Worm (Caenorhabditis elegans) whole organism, young adult: ENCODE measurements around the gene dct-12.

Source experiments
- C17E4.6 ChIP-seq: fragments of 200-800 bp; sonication (Bioruptor generic); IDR thresholded peaks from 2 replicates; pipeline ENCODE4 v1.3.6; 2022; ENCODE audit warnings: missing genetic modification reagents, missing genetic modification characterization, missing compliant biosample characterization
- D2030.7 ChIP-seq: fragments of 200-800 bp; sonication (Bioruptor generic); IDR thresholded peaks from 2 replicates; pipeline ENCODE4 v1.3.6; 2022; ENCODE audit warnings: missing genetic modification reagents, missing genetic modification characterization, missing compliant biosample characterization
- F33H1.4 ChIP-seq: fragments of 200-800 bp; sonication (Bioruptor generic); IDR thresholded peaks from 2 replicates; pipeline ENCODE4 v1.3.6; 2022; ENCODE audit warnings: missing genetic modification reagents, missing genetic modification characterization, missing compliant biosample characterization
- F49E8.2 ChIP-seq: sonication (generic microtip); optimal IDR thresholded peaks from 3 replicates; lab custom pipeline; 2017; ENCODE audit warnings: missing genetic modification characterization, mild to moderate bottlenecking, missing compliant biosample characterization, antibody characterized with exemption, moderate library complexity; ENCODE audit not compliant: insufficient read depth
- F55B11.4 ChIP-seq: sonication (generic microtip); optimal IDR thresholded peaks from 2 replicates; lab custom pipeline; 2016; ENCODE audit warnings: missing compliant biosample characterization, missing genetic modification characterization, borderline replicate concordance; ENCODE audit not compliant: insufficient read depth
- K11D2.4 ChIP-seq: fragments of 200-800 bp; sonication (Bioruptor generic); IDR thresholded peaks from 2 replicates; pipeline ENCODE4 v1.3.6; 2022; ENCODE audit warnings: missing genetic modification reagents, missing genetic modification characterization, missing compliant biosample characterization
- Y53G8AR.9 ChIP-seq: fragments of 200-800 bp; sonication (Bioruptor generic); conservative IDR thresholded peaks from 2 replicates; pipeline ENCODE4 v1.3.6; 2022; ENCODE audit warnings: missing genetic modification reagents, missing genetic modification characterization, missing compliant biosample characterization
- Y67H2A.10 ChIP-seq: fragments of 200-800 bp; sonication (Bioruptor generic); conservative IDR thresholded peaks from 2 replicates; pipeline ENCODE4 v1.3.6; 2022; ENCODE audit warnings: missing genetic modification reagents, missing genetic modification characterization, missing compliant biosample characterization
- Y95B8A.8 ChIP-seq: fragments of 200-800 bp; sonication (Bioruptor generic); IDR thresholded peaks from 2 replicates; pipeline ENCODE4 v1.3.6; 2022; ENCODE audit warnings: missing genetic modification reagents, missing genetic modification characterization, missing compliant biosample characterization
- ceh-40 ChIP-seq: fragments of 200-800 bp; sonication (Bioruptor generic); IDR thresholded peaks from 2 replicates; pipeline ENCODE4 v1.3.6; 2022; ENCODE audit warnings: missing genetic modification characterization, missing compliant biosample characterization
- ceh-79 ChIP-seq: sonication (generic microtip); optimal IDR thresholded peaks from 2 replicates; lab custom pipeline; 2017; ENCODE audit warnings: mild to moderate bottlenecking, missing genetic modification characterization, missing compliant biosample characterization
- ceh-91 ChIP-seq: fragments of 200-800 bp; sonication (Bioruptor generic); IDR thresholded peaks from 2 replicates; pipeline ENCODE4 v1.3.6; 2022; ENCODE audit warnings: missing genetic modification reagents, missing genetic modification characterization, missing compliant biosample characterization
- die-1 ChIP-seq: sonication (generic microtip); optimal IDR thresholded peaks from 2 replicates; lab custom pipeline; 2016; ENCODE audit warnings: missing genotype, mild to moderate bottlenecking, missing genetic modification characterization, missing compliant biosample characterization
- dpff-1 ChIP-seq: sonication (generic microtip); optimal IDR thresholded peaks from 2 replicates; lab custom pipeline; 2017; ENCODE audit warnings: mild to moderate bottlenecking, missing genetic modification characterization, missing compliant biosample characterization
- egrh-3 ChIP-seq: fragments of 200-800 bp; sonication (Bioruptor generic); IDR thresholded peaks from 2 replicates; pipeline ENCODE4 v1.3.6; 2022; ENCODE audit warnings: missing genetic modification reagents, missing genetic modification characterization, missing compliant biosample characterization
- him-1 ChIP-seq: sonication (generic microtip); optimal IDR thresholded peaks from 2 replicates; lab custom pipeline; 2016; ENCODE audit warnings: missing genotype, missing genetic modification reagents, missing genetic modification characterization, missing compliant biosample characterization
- let-607 ChIP-seq, 2 experiments: fragments of 200-800 bp in 1 of 2; sonication (Bioruptor generic) in 1 of 2; sonication (generic microtip) in 1 of 2; optimal IDR thresholded peaks; 2 replicates each; lab custom pipeline; 2016 to 2018; ENCODE audit warnings: mild to moderate bottlenecking in 2 of 2, missing compliant biosample characterization in 2 of 2, missing genetic modification characterization in 2 of 2, moderate library complexity in 2 of 2, missing genotype in 1 of 2
- lin-54 ChIP-seq: fragments of 200-800 bp; sonication (Bioruptor generic); optimal IDR thresholded peaks from 2 replicates; lab custom pipeline; 2018; ENCODE audit warnings: mild to moderate bottlenecking, missing genetic modification characterization, missing compliant biosample characterization
- mcd-1 ChIP-seq: fragments of 200-800 bp; sonication (Bioruptor generic); IDR thresholded peaks from 2 replicates; pipeline ENCODE4 v1.3.6; 2022; ENCODE audit warnings: missing genetic modification reagents, missing genetic modification characterization, missing compliant biosample characterization
- nfya-1 ChIP-seq: sonication (generic microtip); optimal IDR thresholded peaks from 2 replicates; lab custom pipeline; 2017; ENCODE audit warnings: antibody characterized with exemption, missing compliant biosample characterization, missing genetic modification characterization, borderline replicate concordance; ENCODE audit not compliant: insufficient read depth
- nfya-2 ChIP-seq: fragments of 200-800 bp; sonication (Bioruptor generic); IDR thresholded peaks from 2 replicates; pipeline ENCODE4 v1.3.6; 2022; ENCODE audit warnings: missing genetic modification reagents, missing genetic modification characterization, missing compliant biosample characterization
- nhr-179 ChIP-seq: sonication (generic microtip); optimal IDR thresholded peaks from 2 replicates; lab custom pipeline; 2016; ENCODE audit warnings: mild to moderate bottlenecking, missing genetic modification characterization, missing compliant biosample characterization
- nhr-27 ChIP-seq: fragments of 200-800 bp; sonication (Bioruptor generic); optimal IDR thresholded peaks from 2 replicates; lab custom pipeline; 2018; ENCODE audit warnings: mild to moderate bottlenecking, missing genetic modification characterization, moderate library complexity, missing compliant biosample characterization
- pbrm-1 ChIP-seq: fragments of 200-800 bp; sonication (Bioruptor generic); IDR thresholded peaks from 2 replicates; pipeline ENCODE4 v1.3.6; 2022; ENCODE audit warnings: missing genetic modification reagents, missing genetic modification characterization, missing compliant biosample characterization
- repo-1 ChIP-seq: sonication (generic microtip); optimal IDR thresholded peaks from 2 replicates; lab custom pipeline; 2017; ENCODE audit warnings: mild to moderate bottlenecking, missing genetic modification characterization, missing compliant biosample characterization
- sea-2 ChIP-seq: fragments of 200-800 bp; sonication (Bioruptor generic); IDR thresholded peaks from 2 replicates; pipeline ENCODE4 v1.3.6; 2022; ENCODE audit warnings: missing genetic modification characterization, missing compliant biosample characterization
- snpc-3.4 ChIP-seq: sonication (generic microtip); optimal IDR thresholded peaks from 2 replicates; lab custom pipeline; 2017; ENCODE audit warnings: missing genetic modification characterization, mild to moderate bottlenecking, missing compliant biosample characterization, antibody characterized with exemption, moderate library complexity, missing genotype, missing genetic modification reagents
- sptf-2 ChIP-seq: fragments of 200-800 bp; sonication (Bioruptor generic); optimal IDR thresholded peaks from 2 replicates; lab custom pipeline; 2018; ENCODE audit warnings: mild to moderate bottlenecking, missing genetic modification characterization, missing compliant biosample characterization
- tbp1 ChIP-seq: fragments of 200-800 bp; sonication (Bioruptor generic); optimal IDR thresholded peaks from 2 replicates; lab custom pipeline; 2018; ENCODE audit warnings: mild to moderate bottlenecking, missing genetic modification characterization, missing compliant biosample characterization
- tbx-9 ChIP-seq: sonication (generic microtip); optimal IDR thresholded peaks from 2 replicates; lab custom pipeline; 2016; ENCODE audit warnings: borderline replicate concordance, missing genetic modification characterization, inconsistent platforms, missing compliant biosample characterization
- unc-62 ChIP-seq: fragments of 150-350 bp; optimal IDR thresholded peaks from 2 replicates; lab custom pipeline; 2014; ENCODE audit warnings: missing biosample characterization, missing genetic modification reagents, missing genetic modification characterization
- ztf-25 ChIP-seq: fragments of 200-800 bp; sonication (Bioruptor generic); IDR thresholded peaks from 2 replicates; pipeline ENCODE4 v1.3.6; 2022; ENCODE audit warnings: missing genetic modification reagents, missing genetic modification characterization, missing compliant biosample characterization
- ztf-6 ChIP-seq: fragments of 200-800 bp; sonication (Bioruptor generic); IDR thresholded peaks from 2 replicates; pipeline ENCODE4 v1.3.6; 2022; ENCODE audit warnings: missing genetic modification reagents, missing genetic modification characterization, missing compliant biosample characterization

dct-12 gene

DNA sequence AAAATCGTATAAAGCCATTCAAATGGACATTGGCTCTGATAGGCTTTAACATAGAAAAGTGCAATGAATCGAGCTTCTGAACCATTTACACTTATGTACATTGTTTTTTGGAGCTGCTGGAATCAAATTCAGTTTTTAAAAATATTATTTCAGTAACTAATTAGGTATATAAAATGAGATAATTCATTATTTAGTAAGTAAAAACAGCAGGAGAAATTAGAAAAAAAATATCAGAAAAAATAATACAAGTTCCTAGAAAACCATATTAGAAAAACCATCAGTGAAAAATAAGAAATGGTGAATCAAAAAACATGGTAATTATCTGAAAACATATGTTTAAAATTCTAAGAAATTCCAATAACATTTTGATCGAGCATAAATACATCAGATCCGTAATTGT, 34.6 kb downstream of the dct-12 start, which contains the start of gene F57G9.7:
TSS of gene F57G9.7 (minus strand) at position 101 of the 400 bp plus-strand sequence.
- TF ChIP-seq ztf-6 (GFP tag; lab: Robert Waterston, UW) (no peak), nhr-27 (tag; lab: Kevin White, UChicago) (no peak), sptf-2 (GFP tag; lab: Kevin White, UChicago) (no peak), ceh-40 (GFP tag; lab: Robert Waterston, UW) (no peak), D2030.7 (GFP tag; lab: Robert Waterston, UW) (no peak), Y53G8AR.9 (GFP tag; lab: Robert Waterston, UW) (no peak), sea-2 (GFP tag; lab: Robert Waterston, UW) (no peak), let-607 (tag; optimal IDR thresholded peaks at IDR 0.05; lab: Kevin White, UChicago) (no peak), F55B11.4 (tag; lab: Kevin White, UChicago) (no peak), Y95B8A.8 (GFP tag; lab: Robert Waterston, UW) (no peak), F49E8.2 (tag; lab: Kevin White, UChicago) (no peak), Y67H2A.10 (GFP tag; lab: Robert Waterston, UW) (no peak), C17E4.6 (GFP tag; lab: Robert Waterston, UW) (no peak)
- TF ChIP-seq, all 124 proteins: peak for 0

DNA sequence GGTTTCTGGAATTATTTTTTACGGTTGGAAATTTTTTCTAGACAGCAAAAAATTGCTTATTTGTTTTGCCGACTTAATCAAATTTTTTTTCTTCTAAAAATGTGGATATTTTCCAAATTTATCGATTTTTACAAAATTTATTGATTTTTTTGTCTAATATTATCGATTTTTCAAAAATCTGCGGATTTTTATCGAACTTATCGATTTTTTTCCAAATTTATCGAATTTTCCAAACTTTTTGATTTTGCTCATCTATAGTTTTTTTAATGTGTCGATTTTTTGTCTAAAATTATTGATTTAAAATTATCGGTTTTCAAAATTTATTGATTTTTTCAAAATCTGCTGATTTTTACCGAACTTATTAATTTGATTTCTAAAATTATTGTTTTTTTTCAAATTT, 38.1 kb downstream of the dct-12 start:
- no peak for TF ChIP-seq nfya-1
- TF ChIP-seq K11D2.4 (GFP tag; lab: Robert Waterston, UW), result no peak
- TF ChIP-seq ztf-25, result no peak
- no peak for TF ChIP-seq mcd-1
- no peak for TF ChIP-seq snpc-3.4 (tag; lab: Kevin White, UChicago)
- no peak for TF ChIP-seq ceh-79 (tag; lab: Kevin White, UChicago)
- no peak for TF ChIP-seq egrh-3
- no peak for TF ChIP-seq tbp1 (GFP tag; lab: Kevin White, UChicago)
- no peak for TF ChIP-seq F33H1.4 (GFP tag; lab: Robert Waterston, UW)
- TF ChIP-seq, all 124 proteins: peak for 0

ce11 chrII:12393690-12394089, 38.6 kb downstream of the dct-12 start, which contains the start of gene Y57A10B.7:
TSS of gene Y57A10B.7 (minus strand) at chrII:12393790.
- TF ChIP-seq lin-54 (GFP tag; lab: Kevin White, UChicago) (no peak), die-1 (tag; lab: Kevin White, UChicago) (no peak), pbrm-1 (GFP tag; lab: Robert Waterston, UW) (no peak), repo-1 (no peak), nfya-2 (GFP tag; lab: Robert Waterston, UW) (no peak), dpff-1 (tag; lab: Kevin White, UChicago) (no peak), tbx-9 (tag; lab: Kevin White, UChicago) (no peak), unc-62 (GFP tag; lab: Kevin White, UChicago) (no peak), ceh-91 (GFP tag; lab: Robert Waterston, UW) (no peak), him-1 (tag; lab: Kevin White, UChicago) (no peak), sptf-2 (GFP tag; lab: Kevin White, UChicago) (no peak), nhr-179 (tag; lab: Kevin White, UChicago) (no peak)

- no peak for TF ChIP-seq repo-1
- TF ChIP-seq, all 124 proteins: peak for 0
Observed at ce11 chrII:12389783-12390182, 42.5 kb downstream of the dct-12 start, which contains the start of gene Y57A10B.6. TSS of gene Y57A10B.6 (plus strand) at chrII:12390083.
